Worm (Caenorhabditis elegans) whole organism, late embryonic: Measurements from ENCODE around the gene gtbp-1.

Experiments
- C08G9.2 ChIP-seq: sonication (generic microtip); optimal IDR thresholded peaks from 2 replicates; lab custom pipeline; 2016; ENCODE audit warnings: mild to moderate bottlenecking, missing genetic modification characterization, moderate library complexity, missing compliant biosample characterization
- C38D4.7 ChIP-seq: fragments of 200-800 bp; sonication (Bioruptor generic); optimal IDR thresholded peaks from 2 replicates; lab custom pipeline; 2018; ENCODE audit warnings: mild to moderate bottlenecking, missing genetic modification characterization, moderate library complexity, missing compliant biosample characterization
- F13H6.1 ChIP-seq: sonication (generic microtip); optimal IDR thresholded peaks from 2 replicates; lab custom pipeline; 2016; ENCODE audit warnings: missing genetic modification characterization, missing compliant biosample characterization
- T23F11.4 ChIP-seq: fragments of 200-800 bp; sonication (Bioruptor generic); optimal IDR thresholded peaks from 2 replicates; lab custom pipeline; 2018; ENCODE audit warnings: mild to moderate bottlenecking, missing genetic modification characterization, missing compliant biosample characterization
- Y22D7AL.16 ChIP-seq: sonication (generic microtip); optimal IDR thresholded peaks from 2 replicates; lab custom pipeline; 2016; ENCODE audit warnings: missing genetic modification characterization, missing compliant biosample characterization
- ceh-14 ChIP-seq: sonication (generic microtip); optimal IDR thresholded peaks from 2 replicates; lab custom pipeline; 2016; ENCODE audit warnings: missing genotype, missing genetic modification characterization, missing compliant biosample characterization
- ceh-2 ChIP-seq: sonication (generic microtip); optimal IDR thresholded peaks from 2 replicates; lab custom pipeline; 2016; ENCODE audit warnings: missing genotype, missing genetic modification characterization, missing compliant biosample characterization
- ceh-22 ChIP-seq: sonication (generic microtip); optimal IDR thresholded peaks from 2 replicates; lab custom pipeline; 2017; ENCODE audit warnings: missing biosample characterization, missing genetic modification characterization
- ceh-30 ChIP-seq: fragments of 150-350 bp; optimal IDR thresholded peaks from 2 replicates; lab custom pipeline; 2014; ENCODE audit warnings: missing biosample characterization, missing genetic modification characterization
- ceh-31 ChIP-seq: sonication (generic microtip); optimal IDR thresholded peaks from 2 replicates; lab custom pipeline; 2016; ENCODE audit warnings: missing genetic modification characterization, missing compliant biosample characterization
- ceh-34 ChIP-seq: sonication (generic microtip); optimal IDR thresholded peaks from 2 replicates; lab custom pipeline; 2016; ENCODE audit warnings: mild to moderate bottlenecking, missing genetic modification characterization, missing compliant biosample characterization
- ceh-45 ChIP-seq: fragments of 200-800 bp; sonication (Bioruptor generic); IDR thresholded peaks from 2 replicates; pipeline ENCODE4 v1.3.6; 2022; ENCODE audit warnings: missing genetic modification reagents, missing genetic modification characterization, missing compliant biosample characterization
- ceh-9 ChIP-seq: sonication (generic microtip); optimal IDR thresholded peaks from 2 replicates; lab custom pipeline; 2016; ENCODE audit warnings: mild to moderate bottlenecking, missing genetic modification characterization, inconsistent platforms, missing compliant biosample characterization
- elt-2 ChIP-seq: sonication (generic microtip); optimal IDR thresholded peaks from 2 replicates; lab custom pipeline; 2016; ENCODE audit warnings: missing genetic modification reagents, missing genetic modification characterization, missing compliant biosample characterization
- elt-4 ChIP-seq: sonication (generic microtip); optimal IDR thresholded peaks from 2 replicates; lab custom pipeline; 2016; ENCODE audit warnings: missing genetic modification characterization, missing compliant biosample characterization
- ets-4 ChIP-seq: sonication (generic microtip); optimal IDR thresholded peaks from 2 replicates; lab custom pipeline; 2016; ENCODE audit warnings: missing genetic modification characterization, missing compliant biosample characterization
- eyg-1 ChIP-seq: sonication (generic microtip); optimal IDR thresholded peaks from 2 replicates; lab custom pipeline; 2016; ENCODE audit warnings: missing genotype, missing genetic modification characterization, missing compliant biosample characterization
- fax-1 ChIP-seq: sonication (generic microtip); optimal IDR thresholded peaks from 2 replicates; lab custom pipeline; 2016; ENCODE audit warnings: missing genotype, missing genetic modification characterization, missing compliant biosample characterization
- fkh-10 ChIP-seq: fragments of 150-350 bp; optimal IDR thresholded peaks from 2 replicates; lab custom pipeline; 2014; ENCODE audit warnings: missing biosample characterization, missing genetic modification reagents, missing genetic modification characterization
- fkh-6 ChIP-seq: sonication (generic microtip); optimal IDR thresholded peaks from 2 replicates; lab custom pipeline; 2016; ENCODE audit warnings: missing genetic modification characterization, missing compliant biosample characterization
- gmeb-2 ChIP-seq: sonication (generic microtip); optimal IDR thresholded peaks from 2 replicates; lab custom pipeline; 2016; ENCODE audit warnings: missing genetic modification characterization, inconsistent platforms, missing compliant biosample characterization
- hlh-13 ChIP-seq: fragments of 200-800 bp; sonication (Bioruptor generic); optimal IDR thresholded peaks from 2 replicates; lab custom pipeline; 2018; ENCODE audit warnings: mild to moderate bottlenecking, missing genetic modification characterization, missing compliant biosample characterization
- hlh-15 ChIP-seq: sonication (generic microtip); optimal IDR thresholded peaks from 2 replicates; lab custom pipeline; 2016; ENCODE audit warnings: missing genetic modification characterization, missing compliant biosample characterization
- hlh-6 ChIP-seq: sonication (generic microtip); optimal IDR thresholded peaks from 2 replicates; lab custom pipeline; 2016; ENCODE audit warnings: missing genotype, missing genetic modification characterization, missing compliant biosample characterization
- lim-6 ChIP-seq: sonication (generic microtip); optimal IDR thresholded peaks from 2 replicates; lab custom pipeline; 2016; ENCODE audit warnings: missing genetic modification characterization, missing compliant biosample characterization
- madf-2 ChIP-seq: sonication (generic microtip); optimal IDR thresholded peaks from 2 replicates; lab custom pipeline; 2017; ENCODE audit warnings: missing genetic modification characterization, missing compliant biosample characterization
- nfya-1 ChIP-seq: sonication (generic microtip); optimal IDR thresholded peaks from 2 replicates; lab custom pipeline; 2017; ENCODE audit warnings: missing genetic modification characterization, mild to moderate bottlenecking, missing compliant biosample characterization, antibody characterized with exemption, moderate library complexity
- odd-2 ChIP-seq: sonication (generic microtip); optimal IDR thresholded peaks from 2 replicates; lab custom pipeline; 2017; ENCODE audit warnings: antibody characterized with exemption, mild to moderate bottlenecking, missing genetic modification characterization, missing compliant biosample characterization
- pag-3 ChIP-seq: sonication (generic microtip); optimal IDR thresholded peaks from 2 replicates; lab custom pipeline; 2016; ENCODE audit warnings: missing compliant biosample characterization, missing genetic modification characterization, borderline replicate concordance
- pat-9 ChIP-seq: fragments of 200-800 bp; sonication (Bioruptor generic); optimal IDR thresholded peaks from 2 replicates; lab custom pipeline; 2018; ENCODE audit warnings: mild to moderate bottlenecking, missing genetic modification characterization, moderate library complexity, missing compliant biosample characterization
- pha-2 ChIP-seq: sonication (generic microtip); optimal IDR thresholded peaks from 2 replicates; lab custom pipeline; 2017; ENCODE audit warnings: mild to moderate bottlenecking, missing genetic modification characterization, missing compliant biosample characterization
- pha-4 ChIP-seq: fragments of 150-350 bp; optimal IDR thresholded peaks from 2 replicates; lab custom pipeline; 2018; ENCODE audit warnings: missing biosample characterization, missing genetic modification reagents, missing genetic modification characterization
- pros-1 ChIP-seq: fragments of 150-350 bp; optimal IDR thresholded peaks from 2 replicates; lab custom pipeline; 2014; ENCODE audit warnings: missing biosample characterization, missing genetic modification reagents, missing genetic modification characterization
- ref-2 ChIP-seq: sonication (generic microtip); optimal IDR thresholded peaks from 2 replicates; lab custom pipeline; 2016; ENCODE audit warnings: missing genetic modification characterization, missing compliant biosample characterization
- rnt-1 ChIP-seq: sonication (generic microtip); optimal IDR thresholded peaks from 2 replicates; lab custom pipeline; 2016; ENCODE audit warnings: missing genetic modification characterization, missing compliant biosample characterization
- syd-9 ChIP-seq: sonication (generic microtip); optimal IDR thresholded peaks from 2 replicates; lab custom pipeline; 2016; ENCODE audit warnings: mild to moderate bottlenecking, missing genetic modification characterization, moderate library complexity, missing compliant biosample characterization
- tbx-2 ChIP-seq: sonication (generic microtip); optimal IDR thresholded peaks from 2 replicates; lab custom pipeline; 2016; ENCODE audit warnings: missing genetic modification characterization, missing compliant biosample characterization
- tbx-7 ChIP-seq: sonication (generic microtip); optimal IDR thresholded peaks from 2 replicates; lab custom pipeline; 2016; ENCODE audit warnings: missing genotype, missing genetic modification characterization, missing compliant biosample characterization
- unc-42 ChIP-seq: sonication (generic microtip); optimal IDR thresholded peaks from 2 replicates; lab custom pipeline; 2016; ENCODE audit warnings: missing genotype, missing genetic modification characterization, missing compliant biosample characterization
- unc-55 ChIP-seq: sonication (generic microtip); optimal IDR thresholded peaks from 2 replicates; lab custom pipeline; 2017; ENCODE audit warnings: missing biosample characterization, missing genetic modification reagents, missing genetic modification characterization
- unc-86 ChIP-seq: sonication (generic microtip); optimal IDR thresholded peaks from 2 replicates; lab custom pipeline; 2016; ENCODE audit warnings: missing genetic modification characterization, missing compliant biosample characterization
- zip-5 ChIP-seq: sonication (generic microtip); optimal IDR thresholded peaks from 2 replicates; lab custom pipeline; 2016; ENCODE audit warnings: missing genetic modification characterization, missing compliant biosample characterization

gtbp-1 gene

DNA sequence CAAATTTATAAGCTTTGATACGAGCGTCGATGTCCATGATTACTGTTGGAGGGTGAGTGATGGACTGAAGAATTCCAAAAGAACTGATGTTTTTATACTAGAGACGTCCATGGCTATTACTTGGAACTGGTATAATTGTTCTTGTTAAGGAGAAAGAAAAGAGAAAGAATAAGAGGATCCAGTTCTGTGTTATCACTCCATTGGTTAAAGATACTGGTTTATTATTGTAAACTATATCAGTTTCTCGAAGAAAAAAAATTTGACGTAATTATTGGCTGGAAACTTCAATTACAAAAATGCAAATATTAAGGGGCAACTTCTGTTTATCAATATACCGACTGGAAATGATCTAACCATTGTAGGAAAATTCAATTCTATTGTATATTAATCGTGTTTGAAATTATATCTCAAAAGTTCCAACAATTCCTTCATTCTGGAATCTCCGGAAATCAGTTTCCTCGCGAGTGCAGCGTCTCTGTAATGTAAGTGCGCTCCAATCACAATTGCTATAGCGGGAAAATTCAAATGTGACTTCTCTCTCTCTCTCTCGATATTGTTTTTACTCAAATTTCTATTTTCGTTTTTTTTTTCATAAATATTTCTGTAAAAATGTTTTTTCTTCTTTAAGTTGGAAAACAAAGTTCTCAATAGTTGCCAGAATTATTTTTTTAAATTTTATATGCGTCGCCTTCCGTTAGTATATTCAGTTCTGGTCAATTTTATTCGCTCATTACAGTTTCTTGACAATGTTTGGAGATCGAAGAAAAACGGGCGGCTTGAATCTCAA lies 43.2 kb downstream of the gtbp-1 start, which contains the start of the genes col-2 and ndc-80:
TSS of gene col-2 (minus strand) at position 51 of the 787 bp plus-strand sequence.
TSS of gene ndc-80 (plus strand) at position 737 of the 787 bp plus-strand sequence.
- TF ChIP-seq pros-1 (tag; lab: Kevin White, UChicago): no peak
- no peak for TF ChIP-seq ceh-9 (tag; lab: Kevin White, UChicago)
- peak; percentile 90 for TF ChIP-seq ceh-31
- TF ChIP-seq tbx-2 (tag; lab: Kevin White, UChicago): peak; percentile 83
- no peak for TF ChIP-seq eyg-1 (tag; lab: Kevin White, UChicago)
- TF ChIP-seq T23F11.4: no peak
- peak; percentile 51 for TF ChIP-seq nfya-1 (tag; lab: Kevin White, UChicago)
- TF ChIP-seq ref-2 (tag; lab: Kevin White, UChicago): peak; percentile 48
- TF ChIP-seq C08G9.2 (tag; lab: Kevin White, UChicago): peak; percentile 63
- peak; percentile 57 for TF ChIP-seq tbx-7 (tag; lab: Kevin White, UChicago)
- TF ChIP-seq fkh-6 (tag; lab: Kevin White, UChicago): peak; percentile 36
- TF ChIP-seq hlh-6: no peak
- TF ChIP-seq ceh-34 (tag; lab: Kevin White, UChicago): peak; percentile 57
- no peak for TF ChIP-seq Y22D7AL.16 (tag; lab: Kevin White, UChicago)
- no peak for TF ChIP-seq ceh-14 (tag; lab: Kevin White, UChicago)
- TF ChIP-seq ceh-2 (tag; lab: Kevin White, UChicago): peak; percentile 67
- peak; percentile 64 for TF ChIP-seq fax-1 (tag; lab: Kevin White, UChicago)
- TF ChIP-seq ets-4: peak; percentile 72
- TF ChIP-seq rnt-1 (tag; lab: Kevin White, UChicago): peak; percentile 25
- TF ChIP-seq madf-2: no peak
- TF ChIP-seq ceh-30 (tag; lab: Kevin White, UChicago): no peak
- peak; percentile 33 for TF ChIP-seq lim-6 (tag; lab: Kevin White, UChicago)
- TF ChIP-seq zip-5 (tag; lab: Kevin White, UChicago): peak; percentile 49
- TF ChIP-seq hlh-13: no peak
- TF ChIP-seq pag-3 (tag; lab: Kevin White, UChicago): no peak
- TF ChIP-seq pha-2: no peak
- TF ChIP-seq unc-42 (tag; lab: Kevin White, UChicago): peak; percentile 55
- no peak for TF ChIP-seq unc-55 (GFP tag; lab: Kevin White, UChicago)
- TF ChIP-seq hlh-15 (tag; lab: Kevin White, UChicago): no peak
- no peak for TF ChIP-seq elt-2

ce11 chrIV:10084323-10084959 lies 44.3 kb downstream of the gtbp-1 start, which contains the start of gene W01B6.8:
TSS of gene W01B6.8 (minus strand) at chrIV:10084373.
- TF ChIP-seq ceh-45 (GFP tag; lab: Robert Waterston, UW) (no peak), elt-4 (tag; lab: Kevin White, UChicago) (peak; percentile 2), gmeb-2 (tag; lab: Kevin White, UChicago) (no peak), syd-9 (tag; lab: Kevin White, UChicago) (peak; percentile 9), Y22D7AL.16 (tag; lab: Kevin White, UChicago) (no peak), pha-4 (tag; lab: Kevin White, UChicago) (no peak), fkh-10 (GFP tag; lab: Kevin White, UChicago) (no peak)

ce11 chrIV:10080816-10081215 lies 47.9 kb downstream of the gtbp-1 start, which contains the start of gene W01B6.6:
TSS of gene W01B6.6 (plus strand) at chrIV:10081116.
- TF ChIP-seq ceh-22 (tag; lab: Kevin White, UChicago) (no peak), eyg-1 (tag; lab: Kevin White, UChicago) (no peak), F13H6.1 (tag; lab: Kevin White, UChicago) (no peak), odd-2 (tag; lab: Kevin White, UChicago) (no peak), pat-9 (tag; lab: Kevin White, UChicago) (no peak), ceh-45 (GFP tag; lab: Robert Waterston, UW) (no peak), unc-86 (no peak), rnt-1 (tag; lab: Kevin White, UChicago) (no peak), C38D4.7 (GFP tag; lab: Kevin White, UChicago) (no peak)
- TF ChIP-seq, all 69 proteins: peak for 0
